Fruit fly (Drosophila melanogaster): Measurements from ENCODE around the gene CG13023.

The CG13023 gene

dm6 chr3L:16896408-16896807 lies 30.8 kb downstream of the CG13023 start (continued):
- TF ChIP-seq scrt (GFP tag; optimal IDR thresholded peaks at IDR 0.05), result no peak
- TF ChIP-seq CG15601 (tag; optimal IDR thresholded peaks at IDR 0.05), result no peak
- no peak for TF ChIP-seq hkb (optimal IDR thresholded peaks at IDR 0.05)
- TF ChIP-seq hkb (GFP tag; IDR thresholded peaks at IDR 0.05), result peak; percentile 22; the same call in 1 of the 2 replicates
- TF ChIP-seq CG17829 (tag; optimal IDR thresholded peaks at IDR 0.05), result no peak
- TF ChIP-seq mam (GFP tag; optimal IDR thresholded peaks at IDR 0.05), result no peak
- no peak for TF ChIP-seq ken (GFP tag; IDR thresholded peaks at IDR 0.05)
- no peak for TF ChIP-seq NC2α (GFP tag; optimal IDR thresholded peaks at IDR 0.05)
- TF ChIP-seq HmgZ (tag; optimal IDR thresholded peaks at IDR 0.05), result no peak
- TF ChIP-seq dmrt11E (tag; optimal IDR thresholded peaks at IDR 0.05), result no peak
- no peak for TF ChIP-seq Opbp (GFP tag; IDR thresholded peaks at IDR 0.05; ENCODE audit: partially characterized antibody)
- TF ChIP-seq Atf-2 (GFP tag; optimal IDR thresholded peaks at IDR 0.05), result no peak
- TF ChIP-seq slbo (GFP tag; IDR thresholded peaks at IDR 0.05), result peak; percentile 41
- TF ChIP-seq CG9876 (GFP tag; optimal IDR thresholded peaks at IDR 0.05), result no peak
- TF ChIP-seq CG4282 (GFP tag; optimal IDR thresholded peaks at IDR 0.05), result no peak
- TF ChIP-seq zen2 (GFP tag; IDR thresholded peaks at IDR 0.05; ENCODE audit: partially characterized antibody), result no peak
- no peak for TF ChIP-seq zen (tag; optimal IDR thresholded peaks at IDR 0.05)
- no peak for TF ChIP-seq unpg (GFP tag; optimal IDR thresholded peaks at IDR 0.05)
- no peak for TF ChIP-seq Poxn (GFP tag; IDR thresholded peaks at IDR 0.05)
- no peak for TF ChIP-seq Dref (GFP tag; IDR thresholded peaks at IDR 0.05)
- TF ChIP-seq D19A (tag; optimal IDR thresholded peaks at IDR 0.05), result no peak
- TF ChIP-seq CG7987 (GFP tag; optimal IDR thresholded peaks at IDR 0.05), result no peak
- TF ChIP-seq CG15011 (GFP tag; optimal IDR thresholded peaks at IDR 0.05), result no peak
- peak; percentile 31; the same call in 1 of the 2 replicates for TF ChIP-seq vvl (GFP tag; IDR thresholded peaks at IDR 0.05)
- no peak for TF ChIP-seq ewg (GFP tag; optimal IDR thresholded peaks at IDR 0.05)
- TF ChIP-seq Optix (GFP tag; IDR thresholded peaks at IDR 0.05), result no peak
- TF ChIP-seq Dbx (GFP tag; IDR thresholded peaks at IDR 0.05), result peak; percentile 22; the same call in 1 of the 3 replicates
- no peak for TF ChIP-seq her (GFP tag; optimal IDR thresholded peaks at IDR 0.05)
- TF ChIP-seq CG13424 (tag; optimal IDR thresholded peaks at IDR 0.05), result no peak
- no peak for TF ChIP-seq Nf-YB (GFP tag; optimal IDR thresholded peaks at IDR 0.05)
- TF ChIP-seq Drgx (GFP tag; IDR thresholded peaks at IDR 0.05), result no peak
- TF ChIP-seq CG11398 (GFP tag; optimal IDR thresholded peaks at IDR 0.05), result no peak
- TF ChIP-seq gcm (GFP tag; optimal IDR thresholded peaks at IDR 0.05), result no peak
- no peak for TF ChIP-seq emc (GFP tag; optimal IDR thresholded peaks at IDR 0.05)
- TF ChIP-seq CG6689 (GFP tag; IDR thresholded peaks at IDR 0.05), result peak; percentile 24; the same call in 1 of the 2 replicates
- TF ChIP-seq CG12071 (GFP tag; optimal IDR thresholded peaks at IDR 0.05), result no peak
- no peak for TF ChIP-seq twi (tag; optimal IDR thresholded peaks at IDR 0.05)
- 0 out of 3 replicates have a peak, but pooled peaks have one; percentile 27 for TF ChIP-seq knrl (GFP tag; IDR thresholded peaks at IDR 0.05; ENCODE audit: partially characterized antibody)
- TF ChIP-seq jigr1 (GFP tag; IDR thresholded peaks at IDR 0.05), result no peak
- TF ChIP-seq CG9215 (GFP tag; IDR thresholded peaks at IDR 0.05), result no peak
- no peak for TF ChIP-seq CG32767 (GFP tag; IDR thresholded peaks at IDR 0.05)
- TF ChIP-seq CG13287 (GFP tag; IDR thresholded peaks at IDR 0.05; ENCODE audit: partially characterized antibody), result peak; percentile 24; the same call in 1 of the 2 replicates
- TF ChIP-seq CG10979 (tag; optimal IDR thresholded peaks at IDR 0.05), result no peak
- no peak for TF ChIP-seq CG4424 (GFP tag; optimal IDR thresholded peaks at IDR 0.05)
- TF ChIP-seq CG33557 (GFP tag; optimal IDR thresholded peaks at IDR 0.05), result no peak
- peak; percentile 68; the same call in 1 of the 3 replicates for TF ChIP-seq CG11456 (GFP tag; IDR thresholded peaks at IDR 0.05)
- TF ChIP-seq CG7839 (tag; optimal IDR thresholded peaks at IDR 0.05), result no peak
- no peak for TF ChIP-seq CG33213 (GFP tag; optimal IDR thresholded peaks at IDR 0.05)
- no peak for TF ChIP-seq HLH54F (GFP tag; optimal IDR thresholded peaks at IDR 0.05)
- no peak for TF ChIP-seq Gug (GFP tag; IDR thresholded peaks at IDR 0.05)
- 0 out of 2 replicates have a peak, but pooled peaks have one; percentile 22 for TF ChIP-seq Bgb (GFP tag; IDR thresholded peaks at IDR 0.05; ENCODE audit: partially characterized antibody)
- TF ChIP-seq Hsf (GFP tag; optimal IDR thresholded peaks at IDR 0.05), result peak; percentile 6
